Fruit fly (Drosophila melanogaster): ENCODE data around the gene wkd.

Gene wkd

DNA sequence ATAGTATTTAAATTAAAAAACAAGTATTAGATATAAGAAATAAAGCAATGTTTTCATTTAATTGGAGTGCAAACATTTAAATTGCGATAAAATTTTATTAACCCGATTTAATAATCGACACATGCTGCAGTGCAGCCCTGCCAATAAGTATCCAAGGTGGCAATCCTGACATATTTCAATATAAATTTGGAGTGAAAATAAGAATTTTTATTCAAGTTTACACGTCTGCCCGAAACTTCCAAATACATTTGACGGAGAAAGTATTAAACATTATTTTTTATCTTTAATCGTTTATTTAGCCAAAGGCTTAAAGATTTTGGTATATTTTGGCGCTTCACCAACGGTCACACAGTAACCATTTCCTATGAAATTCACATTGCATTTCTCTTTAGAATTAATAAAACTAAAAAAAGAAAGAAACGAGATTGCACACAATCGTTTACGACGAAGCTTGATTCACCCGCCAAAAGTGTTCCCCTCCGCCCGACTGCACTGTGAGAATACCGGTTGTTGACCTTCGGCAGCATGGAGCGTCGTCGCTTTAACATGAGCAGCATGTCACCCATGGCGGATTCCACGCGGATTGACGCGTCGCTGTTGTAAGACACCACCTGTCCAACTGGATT is 47.2 kb downstream of the wkd start, which contains the start of gene CG14712 (continued):
- TF ChIP-seq CG12071 (GFP tag; optimal IDR thresholded peaks at IDR 0.05): no peak

All from whole organism, embryonic.